Worm (Caenorhabditis elegans): ENCODE results near the gene Y51A2D.21.

- TF ChIP-seq elt-2 (tag; optimal IDR thresholded peaks at IDR 0.05) (no peak), pat-9 (tag; optimal IDR thresholded peaks at IDR 0.05) (no peak), ceh-18 (tag; optimal IDR thresholded peaks at IDR 0.05) (no peak), ets-4 (tag; optimal IDR thresholded peaks at IDR 0.05) (no peak), ceh-22 (tag; optimal IDR thresholded peaks at IDR 0.05) (no peak), tbx-7 (tag; optimal IDR thresholded peaks at IDR 0.05) (no peak), hlh-8 (tag; optimal IDR thresholded peaks at IDR 0.05) (no peak), mec-3 (tag; optimal IDR thresholded peaks at IDR 0.05; ENCODE audit: borderline replicate concordance) (no peak), pros-1 (tag; optimal IDR thresholded peaks at IDR 0.05) (no peak)
These were observed 11.4 kb upstream of the Y51A2D.21 start, which contains the start of gene ttr-26 for ce11 chrV:18560188-18560587.

Data from whole organism, late embryonic.